Fruit fly (Drosophila melanogaster) whole organism, embryonic: ENCODE results near the gene Ubc4.

Source experiments
- Adf1 ChIP-seq: fragments of 200-800 bp; sonication (Bioruptor generic); IDR thresholded peaks from 2 replicates; pipeline ENCODE4 v1.3.6; 2022; ENCODE audit warnings: missing biosample characterization, missing genetic modification characterization
- Atf3 ChIP-seq: fragments of 200-800 bp; sonication (Bioruptor generic); optimal IDR thresholded peaks from 3 replicates; lab custom pipeline; 2016; ENCODE audit warnings: missing biosample characterization, missing genetic modification characterization
- Atf6 ChIP-seq: fragments of 200-800 bp; sonication (Bioruptor generic); IDR thresholded peaks from 2 replicates; pipeline ENCODE4 v1.3.6; 2022; ENCODE audit warnings: missing biosample characterization, missing genetic modification characterization
- Awh ChIP-seq: fragments of 200-800 bp; sonication (Bioruptor generic); IDR thresholded peaks from 2 replicates; pipeline ENCODE4, ENCODE4 v1.3.6; 2022; ENCODE audit warnings: missing biosample characterization, missing genetic modification characterization
- B-H1 ChIP-seq: fragments of 200-800 bp; sonication (Bioruptor generic); IDR thresholded peaks from 3 replicates; pipeline ENCODE4 v1.3.6; 2022; ENCODE audit warnings: missing biosample characterization, missing genetic modification characterization
- CG10543 ChIP-seq: fragments of 200-800 bp; sonication (Bioruptor generic); optimal IDR thresholded peaks from 3 replicates; lab custom pipeline; 2017; ENCODE audit warnings: missing biosample characterization, mild to moderate bottlenecking, missing genetic modification characterization, moderate library complexity
- CG10654 ChIP-seq: fragments of 200-800 bp; sonication (Bioruptor generic); optimal IDR thresholded peaks from 2 replicates; lab custom pipeline; 2016; ENCODE audit warnings: missing biosample characterization, missing genetic modification characterization
- CG12104 ChIP-seq: fragments of 200-800 bp; sonication (Bioruptor generic); optimal IDR thresholded peaks from 3 replicates; lab custom pipeline; 2016; ENCODE audit warnings: missing biosample characterization, missing genetic modification characterization
- CG12769 ChIP-seq: fragments of 200-800 bp; sonication (Bioruptor generic); optimal IDR thresholded peaks from 2 replicates; lab custom pipeline; 2019; ENCODE audit warnings: missing biosample characterization, mild to moderate bottlenecking, missing genetic modification characterization, moderate library complexity
- CG16813 ChIP-seq: fragments of 200-800 bp; sonication (Bioruptor generic); IDR thresholded peaks from 3 replicates; pipeline ENCODE4 v1.3.6; 2022; ENCODE audit warnings: missing biosample characterization, missing genetic modification characterization; ENCODE audit not compliant: partially characterized antibody
- CG18619 ChIP-seq: fragments of 200-800 bp; sonication (Bioruptor generic); optimal IDR thresholded peaks from 3 replicates; lab custom pipeline; 2017; ENCODE audit warnings: missing biosample characterization, mild to moderate bottlenecking, missing genetic modification characterization
- CG30020 ChIP-seq: fragments of 200-800 bp; optimal IDR thresholded peaks from 2 replicates; lab custom pipeline; 2019; ENCODE audit warnings: missing biosample characterization, mild to moderate bottlenecking, missing genetic modification characterization, moderate library complexity
- CG33213 ChIP-seq: fragments of 200-800 bp; sonication (Bioruptor generic); optimal IDR thresholded peaks from 3 replicates; lab custom pipeline; 2016; ENCODE audit warnings: missing biosample characterization, missing genetic modification characterization
- CG3995 ChIP-seq: fragments of 200-800 bp; sonication (Bioruptor generic); optimal IDR thresholded peaks from 3 replicates; lab custom pipeline; 2016; ENCODE audit warnings: missing biosample characterization, missing genetic modification characterization
- CG5245 ChIP-seq: fragments of 200-800 bp; sonication (Bioruptor generic); optimal IDR thresholded peaks from 3 replicates; lab custom pipeline; 2016; ENCODE audit warnings: missing biosample characterization, missing genetic modification characterization
- CG7745 ChIP-seq: fragments of 200-800 bp; sonication (Bioruptor generic); optimal IDR thresholded peaks from 2 replicates; lab custom pipeline; 2018; ENCODE audit warnings: missing biosample characterization, mild to moderate bottlenecking, missing genetic modification characterization, moderate library complexity
- Deaf1 ChIP-seq: fragments of 200-800 bp; optimal IDR thresholded peaks from 3 replicates; lab custom pipeline; 2019; ENCODE audit warnings: missing biosample characterization, mild to moderate bottlenecking, missing genetic modification characterization, moderate library complexity
- Dip3 ChIP-seq: fragments of 200-800 bp; sonication (Bioruptor generic); optimal IDR thresholded peaks from 3 replicates; lab custom pipeline; 2016; ENCODE audit warnings: missing biosample characterization, missing genetic modification characterization
- E2f1 ChIP-seq: fragments of 200-800 bp; sonication (Bioruptor generic); IDR thresholded peaks from 2 replicates; pipeline ENCODE4 v1.3.6; 2022; ENCODE audit warnings: missing biosample characterization, missing genetic modification characterization
- Fer1 ChIP-seq: fragments of 200-800 bp; sonication (Bioruptor generic); optimal IDR thresholded peaks from 2 replicates; lab custom pipeline; 2017; ENCODE audit warnings: missing biosample characterization, mild to moderate bottlenecking, missing genetic modification characterization
- Fer3 ChIP-seq: fragments of 200-800 bp; sonication (Bioruptor generic); optimal IDR thresholded peaks from 2 replicates; lab custom pipeline; 2018; ENCODE audit warnings: missing biosample characterization, mild to moderate bottlenecking, missing genetic modification characterization, moderate library complexity
- Gug ChIP-seq: fragments of 200-800 bp; sonication (Bioruptor generic); IDR thresholded peaks from 4 replicates; pipeline ENCODE4 v1.3.6; 2022; ENCODE audit warnings: missing biosample characterization, missing genetic modification characterization
- H2.0 ChIP-seq: fragments of 200-800 bp; sonication (Bioruptor generic); IDR thresholded peaks from 2 replicates; pipeline ENCODE4 v1.3.6; 2022; ENCODE audit warnings: missing biosample characterization, missing genetic modification characterization
- HmgZ ChIP-seq: fragments of 200-800 bp; sonication (Bioruptor generic); optimal IDR thresholded peaks from 2 replicates; lab custom pipeline; 2018; ENCODE audit warnings: missing biosample characterization, mild to moderate bottlenecking, missing genetic modification characterization
- Hr39 ChIP-seq: fragments of >200 bp; optimal IDR thresholded peaks from 2 replicates; lab custom pipeline; 2017
- MESR4 ChIP-seq: fragments of 200-800 bp; sonication (Bioruptor generic); optimal IDR thresholded peaks from 2 replicates; lab custom pipeline; 2018; ENCODE audit warnings: missing biosample characterization, mild to moderate bottlenecking, missing genetic modification characterization, moderate library complexity
- Myb ChIP-seq: fragments of 200-800 bp; sonication (Bioruptor generic); optimal IDR thresholded peaks from 2 replicates; lab custom pipeline; 2016; ENCODE audit warnings: missing biosample characterization, missing genetic modification characterization
- NC2α ChIP-seq: fragments of 200-800 bp; sonication (Bioruptor generic); optimal IDR thresholded peaks from 2 replicates; lab custom pipeline; 2016; ENCODE audit warnings: missing biosample characterization, missing genetic modification characterization
- Nf-YA ChIP-seq: fragments of 200-800 bp; sonication (Bioruptor generic); IDR thresholded peaks from 2 replicates; pipeline ENCODE4 v1.3.6; 2022; ENCODE audit warnings: missing biosample characterization, missing genetic modification characterization
- Oli ChIP-seq: fragments of 200-800 bp; sonication (Bioruptor generic); optimal IDR thresholded peaks from 2 replicates; lab custom pipeline; 2018; ENCODE audit warnings: missing biosample characterization, mild to moderate bottlenecking, missing genetic modification characterization, moderate library complexity
- Sin3A ChIP-seq: fragments of >200 bp; optimal IDR thresholded peaks from 2 replicates; lab custom pipeline; 2018
- Spps ChIP-seq: fragments of 200-800 bp; sonication (Bioruptor generic); optimal IDR thresholded peaks from 2 replicates; lab custom pipeline; 2018; ENCODE audit warnings: missing biosample characterization, mild to moderate bottlenecking, missing genetic modification characterization
- Sry-β ChIP-seq: fragments of 200-800 bp; sonication (Bioruptor generic); optimal IDR thresholded peaks from 2 replicates; lab custom pipeline; 2018; ENCODE audit warnings: missing biosample characterization, mild to moderate bottlenecking, missing genetic modification characterization, moderate library complexity
- Trl ChIP-seq, 3 experiments: fragments of >200 bp in 2 of 3; fragments of 200-800 bp in 1 of 3; sonication (Bioruptor generic) in 1 of 3; optimal IDR thresholded peaks; 2 replicates in 1 of 3; 3 replicates in 2 of 3; lab custom pipeline; 2016 to 2017; ENCODE audit warnings: missing biosample characterization in 1 of 3, missing genetic modification characterization in 1 of 3
- az2 ChIP-seq: fragments of 200-800 bp; sonication (Bioruptor generic); optimal IDR thresholded peaks from 3 replicates; lab custom pipeline; 2016; ENCODE audit warnings: missing biosample characterization, missing genetic modification characterization
- bowl ChIP-seq: fragments of 200-800 bp; sonication (Bioruptor generic); IDR thresholded peaks from 2 replicates; pipeline ENCODE4 v1.3.6; 2022; ENCODE audit warnings: missing biosample characterization, missing genetic modification characterization
- br ChIP-seq: fragments of >200 bp; optimal IDR thresholded peaks from 2 replicates; lab custom pipeline; 2017
- chif ChIP-seq, 2 experiments: fragments of 200-800 bp; sonication (Bioruptor generic); optimal IDR thresholded peaks; 3 replicates each; lab custom pipeline; 2016; ENCODE audit warnings: missing biosample characterization in 2 of 2, missing genetic modification characterization in 2 of 2
- crol ChIP-seq: fragments of 200-800 bp; sonication (Bioruptor generic); IDR thresholded peaks from 2 replicates; pipeline ENCODE4 v1.3.6; 2022; ENCODE audit warnings: missing biosample characterization, missing genetic modification characterization
- dimm ChIP-seq: fragments of 200-800 bp; sonication (Bioruptor generic); IDR thresholded peaks from 2 replicates; pipeline ENCODE4 v1.3.6; 2022; ENCODE audit warnings: missing biosample characterization, missing genetic modification characterization
- ind ChIP-seq: fragments of 200-800 bp; sonication (Bioruptor generic); optimal IDR thresholded peaks from 3 replicates; lab custom pipeline; 2016; ENCODE audit warnings: missing biosample characterization, missing genetic modification characterization
- jing ChIP-seq: fragments of 200-800 bp; sonication (Bioruptor generic); optimal IDR thresholded peaks from 2 replicates; lab custom pipeline; 2018; ENCODE audit warnings: missing biosample characterization, mild to moderate bottlenecking, missing genetic modification characterization
- lov ChIP-seq, 2 experiments: fragments of 200-800 bp in 1 of 2; fragments of >200 bp in 1 of 2; sonication (Bioruptor generic) in 1 of 2; IDR thresholded peaks in 1 of 2; optimal IDR thresholded peaks in 1 of 2; 2 replicates in 1 of 2; 3 replicates in 1 of 2; pipeline versions ENCODE4 v1.3.6 to Lab custom; 2017 to 2022; ENCODE audit warnings: missing biosample characterization in 1 of 2, missing genetic modification characterization in 1 of 2
- p53 ChIP-seq: fragments of 200-800 bp; sonication (Bioruptor generic); optimal IDR thresholded peaks from 2 replicates; lab custom pipeline; 2016; ENCODE audit warnings: missing biosample characterization, missing genetic modification characterization
- repo ChIP-seq: fragments of 200-800 bp; sonication (Bioruptor generic); optimal IDR thresholded peaks from 2 replicates; lab custom pipeline; 2016; ENCODE audit warnings: missing biosample characterization, missing genetic modification characterization
- sim ChIP-seq: fragments of 200-800 bp; sonication (Bioruptor generic); IDR thresholded peaks from 2 replicates; pipeline ENCODE4 v1.3.6; 2022; ENCODE audit warnings: missing biosample characterization, missing genetic modification characterization
- so ChIP-seq: fragments of 200-800 bp; sonication (Bioruptor generic); IDR thresholded peaks from 3 replicates; pipeline ENCODE4 v1.3.6; 2022; ENCODE audit warnings: missing biosample characterization, missing genetic modification characterization
- sqz ChIP-seq: fragments of 200-800 bp; sonication (Bioruptor generic); optimal IDR thresholded peaks from 3 replicates; lab custom pipeline; 2018; ENCODE audit warnings: missing biosample characterization, mild to moderate bottlenecking, missing genetic modification characterization
- ssp ChIP-seq: fragments of 200-800 bp; sonication (Bioruptor generic); IDR thresholded peaks from 2 replicates; pipeline ENCODE4 v1.3.6; 2022; ENCODE audit warnings: missing biosample characterization, missing genetic modification characterization
- unpg ChIP-seq: fragments of 200-800 bp; sonication (Bioruptor generic); optimal IDR thresholded peaks from 3 replicates; lab custom pipeline; 2018; ENCODE audit warnings: missing biosample characterization, mild to moderate bottlenecking, missing genetic modification characterization, moderate library complexity

Gene Ubc4

dm6 chr3L:9713828-9714536, 15.8 kb downstream of the Ubc4 start, which contains the start of gene vsg (continued):
- no peak for TF ChIP-seq dimm (GFP tag; lab: Robert Waterston, UW)
- peak; percentile 42 for TF ChIP-seq H2.0
- no peak for TF ChIP-seq Hr39 (lab: Kevin White, UChicago)
- no peak for TF ChIP-seq Spps (tag; lab: Kevin White, UChicago)
- TF ChIP-seq CG18619 (GFP tag; lab: Kevin White, UChicago), result peak; percentile 74
- no peak for TF ChIP-seq jing (GFP tag; lab: Kevin White, UChicago)
- no peak for TF ChIP-seq lov (optimal IDR thresholded peaks at IDR 0.05; lab: Kevin White, UChicago)
- peak; percentile 59; the same call in 1 of the 3 replicates for TF ChIP-seq lov (GFP tag; IDR thresholded peaks at IDR 0.05; lab: Robert Waterston, UW)
- peak; percentile 48 for TF ChIP-seq CG3995 (GFP tag; lab: Kevin White, UChicago)
- TF ChIP-seq CG10543, result peak; percentile 90
- TF ChIP-seq Nf-YA (GFP tag; lab: Robert Waterston, UW), result peak; percentile 35; the same call in 1 of the 2 replicates
- peak; percentile 25 for TF ChIP-seq Atf3 (GFP tag; lab: Kevin White, UChicago)
- TF ChIP-seq CG10654, result peak; percentile 60
- TF ChIP-seq CG16813, result peak; percentile 86
- TF ChIP-seq CG33213 (GFP tag; lab: Kevin White, UChicago), result peak; percentile 33
- TF ChIP-seq ind (GFP tag; lab: Kevin White, UChicago), result peak; percentile 72
- TF ChIP-seq Myb (GFP tag; lab: Kevin White, UChicago), result peak; percentile 33
- TF ChIP-seq az2 (GFP tag; lab: Kevin White, UChicago), result peak; percentile 83
- peak; percentile 52; the same call in 1 of the 2 replicates for TF ChIP-seq E2f1 (GFP tag; lab: Robert Waterston, UW)
- TF ChIP-seq ssp (GFP tag; lab: Robert Waterston, UW), result peak; percentile 85
- TF ChIP-seq crol, result no peak
- TF ChIP-seq CG12104 (GFP tag; lab: Kevin White, UChicago), result peak; percentile 85
- TF ChIP-seq Sin3A (lab: Kevin White, UChicago), result peak; percentile 31
- no peak; the same call in 2 of the 3 replicates for TF ChIP-seq B-H1
- TF ChIP-seq br, result no peak
- TF ChIP-seq sqz, result no peak
- TF ChIP-seq Awh (GFP tag; lab: Robert Waterston, UW), result 0 out of 2 replicates have a peak, but pooled peaks have one; percentile 18
- TF ChIP-seq Sry-β, result peak; percentile 62
- TF ChIP-seq Oli, result peak; percentile 81
- TF ChIP-seq bowl (GFP tag; lab: Robert Waterston, UW), result no peak
- no peak for TF ChIP-seq NC2α
- TF ChIP-seq so, result no peak
- TF ChIP-seq MESR4 (GFP tag; lab: Kevin White, UChicago), result peak; percentile 93
- TF ChIP-seq CG5245 (GFP tag; lab: Kevin White, UChicago), result peak; percentile 52
- TF ChIP-seq repo (GFP tag; lab: Kevin White, UChicago), result no peak
- TF ChIP-seq Deaf1 (tag; lab: Kevin White, UChicago), result peak; percentile 57
- no peak for TF ChIP-seq sim (GFP tag; lab: Robert Waterston, UW)
- peak; percentile 81; the same call in 3 of the 4 replicates for TF ChIP-seq Gug (GFP tag; lab: Robert Waterston, UW)
- no peak for TF ChIP-seq CG12769 (tag; lab: Kevin White, UChicago)
- peak; percentile 66 for TF ChIP-seq Fer3 (tag; lab: Kevin White, UChicago)
- TF ChIP-seq Adf1 (GFP tag; lab: Robert Waterston, UW), result no peak; the same call in none of the 2 replicates
- TF ChIP-seq Fer1, result peak; percentile 63
- no peak for TF ChIP-seq CG7745
- peak; percentile 7 to 61 for TF ChIP-seq chif (GFP tag; optimal IDR thresholded peaks at IDR 0.05; lab: Kevin White, UChicago)
- peak; percentile 14 for TF ChIP-seq p53 (GFP tag; lab: Kevin White, UChicago)
- TF ChIP-seq unpg (GFP tag; lab: Kevin White, UChicago), result peak; percentile 76
- peak; percentile 92 for TF ChIP-seq CG30020 (tag; lab: Kevin White, UChicago)
- TF ChIP-seq Trl (optimal IDR thresholded peaks at IDR 0.05; lab: Kevin White, UChicago), result no peak
- TF ChIP-seq Trl (GFP tag; optimal IDR thresholded peaks at IDR 0.05; lab: Kevin White, UChicago), result peak; percentile 28
- TF ChIP-seq HmgZ, result peak; percentile 34
- TF ChIP-seq Atf6 (GFP tag; lab: Robert Waterston, UW), result peak; percentile 50; the same call in 1 of the 2 replicates
- peak; percentile 60 for TF ChIP-seq Dip3 (GFP tag; lab: Kevin White, UChicago)
